Fruit fly (Drosophila melanogaster) whole organism: Measurements from ENCODE around the gene ZIPIC.

ENCODE experiments used
- CG8478 ChIP-seq: fragments of >200 bp; optimal IDR thresholded peaks from 2 replicates; lab custom pipeline; 2018; ENCODE audit warnings: inconsistent platforms
- pan ChIP-seq: fragments of >200 bp; optimal IDR thresholded peaks from 2 replicates; lab custom pipeline; 2017
- usp ChIP-seq: fragments of >200 bp; optimal IDR thresholded peaks from 2 replicates; lab custom pipeline; 2017; ENCODE audit warnings: missing biosample characterization, missing genetic modification characterization, mixed read lengths

dm6 chr3R:30022452-30023028 lies 14.1 kb downstream of the ZIPIC start, which contains the start of the genes RpS28a and Axn:
- TF ChIP-seq usp (GFP tag; lab: Kevin White, UChicago) (no peak), pan (lab: Kevin White, UChicago) (no peak), CG8478 (lab: Kevin White, UChicago) (no peak)
